Worm (Caenorhabditis elegans) whole organism, young adult: ENCODE measurements around the gene sel-13.

ENCODE experiments used
- B0035.1 ChIP-seq: sonication (generic microtip); optimal IDR thresholded peaks from 2 replicates; lab custom pipeline; 2016; ENCODE audit warnings: missing genetic modification characterization, mild to moderate bottlenecking, missing compliant biosample characterization, missing genotype, missing genetic modification reagents
- B0336.3 ChIP-seq: fragments of 200-800 bp; sonication (Bioruptor generic); IDR thresholded peaks from 2 replicates; pipeline ENCODE4 v1.3.6; 2022; ENCODE audit warnings: missing genetic modification characterization, missing compliant biosample characterization
- D2030.7 ChIP-seq: fragments of 200-800 bp; sonication (Bioruptor generic); IDR thresholded peaks from 2 replicates; pipeline ENCODE4 v1.3.6; 2022; ENCODE audit warnings: missing genetic modification reagents, missing genetic modification characterization, missing compliant biosample characterization
- F33H1.4 ChIP-seq: fragments of 200-800 bp; sonication (Bioruptor generic); IDR thresholded peaks from 2 replicates; pipeline ENCODE4 v1.3.6; 2022; ENCODE audit warnings: missing genetic modification reagents, missing genetic modification characterization, missing compliant biosample characterization
- F52B5.7 ChIP-seq: sonication (generic microtip); optimal IDR thresholded peaks from 2 replicates; lab custom pipeline; 2016; ENCODE audit warnings: mild to moderate bottlenecking, missing genetic modification characterization, missing compliant biosample characterization
- F57A8.1 ChIP-seq: fragments of 200-800 bp; sonication (Bioruptor generic); optimal IDR thresholded peaks from 2 replicates; lab custom pipeline; 2018; ENCODE audit warnings: mild to moderate bottlenecking, missing genetic modification characterization, moderate library complexity, missing compliant biosample characterization
- K12H6.12 ChIP-seq: fragments of 200-800 bp; sonication (Bioruptor generic); optimal IDR thresholded peaks from 2 replicates; lab custom pipeline; 2018; ENCODE audit warnings: mild to moderate bottlenecking, missing genetic modification characterization, missing compliant biosample characterization
- Y53F4B.3 ChIP-seq: fragments of 200-800 bp; sonication (Bioruptor generic); IDR thresholded peaks from 2 replicates; pipeline ENCODE4 v1.3.6; 2022; ENCODE audit warnings: missing genetic modification reagents, missing genetic modification characterization, missing compliant biosample characterization
- Y56A3A.18 ChIP-seq: fragments of 200-800 bp; sonication (Bioruptor generic); IDR thresholded peaks from 2 replicates; pipeline ENCODE4 v1.3.6; 2022; ENCODE audit warnings: missing genetic modification reagents, missing genetic modification characterization, missing compliant biosample characterization
- ZK185.1 ChIP-seq: sonication (generic microtip); optimal IDR thresholded peaks from 2 replicates; lab custom pipeline; 2016; ENCODE audit warnings: mild to moderate bottlenecking, missing genetic modification characterization, missing compliant biosample characterization; ENCODE audit not compliant: poor library complexity, severe bottlenecking
- akir-1 ChIP-seq: fragments of 200-800 bp; sonication (Bioruptor generic); optimal IDR thresholded peaks from 2 replicates; lab custom pipeline; 2018; ENCODE audit warnings: mild to moderate bottlenecking, missing genetic modification characterization, moderate library complexity, missing compliant biosample characterization
- ama-1 ChIP-seq, 3 experiments: fragments of 150-350 bp in 1 of 3; sonication (generic microtip) in 2 of 3; optimal IDR thresholded peaks; 2 replicates each; lab custom pipeline; 2014 to 2018; ENCODE audit warnings: missing biosample characterization in 2 of 3, missing genetic modification characterization in 2 of 3, missing genetic modification reagents in 2 of 3
- aptf-2 ChIP-seq: fragments of 200-800 bp; sonication (Bioruptor generic); conservative IDR thresholded peaks from 2 replicates; pipeline ENCODE4 v1.3.6; 2022; ENCODE audit warnings: missing genetic modification reagents, missing genetic modification characterization, missing compliant biosample characterization
- ccch-3 ChIP-seq: fragments of 200-800 bp; sonication (Bioruptor generic); optimal IDR thresholded peaks from 2 replicates; lab custom pipeline; 2018; ENCODE audit warnings: mild to moderate bottlenecking, missing genetic modification characterization, missing compliant biosample characterization
- cebp-1 ChIP-seq, 2 experiments: fragments of 200-800 bp in 1 of 2; sonication (Bioruptor generic) in 1 of 2; sonication (generic microtip) in 1 of 2; IDR thresholded peaks in 1 of 2; optimal IDR thresholded peaks in 1 of 2; 2 replicates each; pipeline versions ENCODE4 v1.3.6 to Lab custom; 2017 to 2022; ENCODE audit warnings: missing compliant biosample characterization in 2 of 2, missing genetic modification characterization in 2 of 2, mild to moderate bottlenecking in 1 of 2, missing genetic modification reagents in 1 of 2, moderate library complexity in 1 of 2
- ceh-91 ChIP-seq: fragments of 200-800 bp; sonication (Bioruptor generic); IDR thresholded peaks from 2 replicates; pipeline ENCODE4 v1.3.6; 2022; ENCODE audit warnings: missing genetic modification reagents, missing genetic modification characterization, missing compliant biosample characterization
- chd-7 ChIP-seq: sonication (generic microtip); optimal IDR thresholded peaks from 2 replicates; lab custom pipeline; 2016; ENCODE audit warnings: mild to moderate bottlenecking, missing genetic modification characterization, moderate library complexity, missing compliant biosample characterization
- egrh-3 ChIP-seq: fragments of 200-800 bp; sonication (Bioruptor generic); IDR thresholded peaks from 2 replicates; pipeline ENCODE4 v1.3.6; 2022; ENCODE audit warnings: missing genetic modification reagents, missing genetic modification characterization, missing compliant biosample characterization
- fkh-3 ChIP-seq: sonication (generic microtip); optimal IDR thresholded peaks from 2 replicates; lab custom pipeline; 2016; ENCODE audit warnings: mild to moderate bottlenecking, missing genetic modification characterization, missing compliant biosample characterization
- gei-17 ChIP-seq: fragments of 200-800 bp; sonication (Bioruptor generic); optimal IDR thresholded peaks from 2 replicates; lab custom pipeline; 2018; ENCODE audit warnings: mild to moderate bottlenecking, missing genetic modification characterization, missing compliant biosample characterization
- hmg-1.2 ChIP-seq: fragments of 200-800 bp; sonication (Bioruptor generic); IDR thresholded peaks from 2 replicates; pipeline ENCODE4 v1.3.6; 2022; ENCODE audit warnings: missing genetic modification reagents, missing genetic modification characterization, missing compliant biosample characterization
- hmg-20 ChIP-seq: fragments of 200-800 bp; sonication (Bioruptor generic); IDR thresholded peaks from 2 replicates; pipeline ENCODE4 v1.3.6; 2022; ENCODE audit warnings: missing genetic modification reagents, missing genetic modification characterization, missing compliant biosample characterization
- hrde-1 ChIP-seq: sonication (generic microtip); optimal IDR thresholded peaks from 2 replicates; lab custom pipeline; 2016; ENCODE audit warnings: missing genetic modification characterization, mild to moderate bottlenecking, missing compliant biosample characterization, moderate library complexity, missing genotype, missing genetic modification reagents, borderline replicate concordance
- lag-1 ChIP-seq: fragments of 200-800 bp; sonication (Bioruptor generic); IDR thresholded peaks from 2 replicates; pipeline ENCODE4 v1.3.6; 2022; ENCODE audit warnings: missing genetic modification reagents, missing genetic modification characterization, missing compliant biosample characterization
- let-526 ChIP-seq: fragments of 200-800 bp; sonication (Bioruptor generic); IDR thresholded peaks from 2 replicates; pipeline ENCODE4 v1.3.6; 2022; ENCODE audit warnings: missing genetic modification reagents, missing genetic modification characterization, missing compliant biosample characterization
- lin-35 ChIP-seq, 3 experiments: fragments of 150-350 bp in 2 of 3; sonication (generic microtip) in 1 of 3; optimal IDR thresholded peaks; 2 replicates each; lab custom pipeline; 2014 to 2018; ENCODE audit warnings: missing biosample characterization in 3 of 3, missing genetic modification characterization in 3 of 3, missing genetic modification reagents in 3 of 3
- lin-40 ChIP-seq: sonication (generic microtip); optimal IDR thresholded peaks from 2 replicates; lab custom pipeline; 2016; ENCODE audit warnings: missing genetic modification characterization, mild to moderate bottlenecking, missing compliant biosample characterization, missing genotype, missing genetic modification reagents
- lin-54 ChIP-seq: fragments of 200-800 bp; sonication (Bioruptor generic); optimal IDR thresholded peaks from 2 replicates; lab custom pipeline; 2018; ENCODE audit warnings: mild to moderate bottlenecking, missing genetic modification characterization, missing compliant biosample characterization
- lsl-1 ChIP-seq: fragments of 200-800 bp; sonication (Bioruptor generic); optimal IDR thresholded peaks from 2 replicates; lab custom pipeline; 2018; ENCODE audit warnings: mild to moderate bottlenecking, missing genetic modification characterization, moderate library complexity, missing compliant biosample characterization
- madf-3 ChIP-seq: fragments of 200-800 bp; sonication (Bioruptor generic); IDR thresholded peaks from 2 replicates; pipeline ENCODE4 v1.3.6; 2022; ENCODE audit warnings: missing genetic modification reagents, missing genetic modification characterization, missing compliant biosample characterization
- mxl-1 ChIP-seq: sonication (generic microtip); optimal IDR thresholded peaks from 2 replicates; lab custom pipeline; 2016; ENCODE audit warnings: missing genetic modification characterization, missing compliant biosample characterization
- nfya-1 ChIP-seq: sonication (generic microtip); optimal IDR thresholded peaks from 2 replicates; lab custom pipeline; 2017; ENCODE audit warnings: antibody characterized with exemption, missing compliant biosample characterization, missing genetic modification characterization, borderline replicate concordance; ENCODE audit not compliant: insufficient read depth
- nfyb-1 ChIP-seq: fragments of 200-800 bp; sonication (Bioruptor generic); IDR thresholded peaks from 2 replicates; pipeline ENCODE4 v1.3.6; 2022; ENCODE audit warnings: missing genetic modification reagents, missing genetic modification characterization, missing compliant biosample characterization
- nhr-120 ChIP-seq: fragments of 200-800 bp; sonication (Bioruptor generic); IDR thresholded peaks from 2 replicates; pipeline ENCODE4 v1.3.6; 2022; ENCODE audit warnings: missing genetic modification characterization, missing compliant biosample characterization
- pbrm-1 ChIP-seq: fragments of 200-800 bp; sonication (Bioruptor generic); IDR thresholded peaks from 2 replicates; pipeline ENCODE4 v1.3.6; 2022; ENCODE audit warnings: missing genetic modification reagents, missing genetic modification characterization, missing compliant biosample characterization
- rec-8 ChIP-seq, 2 experiments: sonication (generic microtip); optimal IDR thresholded peaks; 2 replicates each; lab custom pipeline; 2016; ENCODE audit warnings: mild to moderate bottlenecking in 2 of 2, missing genetic modification characterization in 2 of 2, missing genetic modification reagents in 2 of 2, missing genotype in 2 of 2, missing biosample characterization in 1 of 2, missing compliant biosample characterization in 1 of 2, moderate library complexity in 1 of 2
- rpc-1 ChIP-seq, 2 experiments: fragments of 150-350 bp in 1 of 2; sonication (generic microtip) in 1 of 2; optimal IDR thresholded peaks; 2 replicates each; lab custom pipeline; 2014 to 2018; ENCODE audit warnings: missing biosample characterization in 1 of 2, missing genetic modification characterization in 1 of 2, missing genetic modification reagents in 1 of 2, missing genotype in 1 of 2
- sdz-38 ChIP-seq: sonication (generic microtip); optimal IDR thresholded peaks from 2 replicates; lab custom pipeline; 2016; ENCODE audit warnings: missing genotype, missing genetic modification characterization, missing compliant biosample characterization
- sea-2 ChIP-seq: fragments of 200-800 bp; sonication (Bioruptor generic); IDR thresholded peaks from 2 replicates; pipeline ENCODE4 v1.3.6; 2022; ENCODE audit warnings: missing genetic modification characterization, missing compliant biosample characterization
- snpc-3.4 ChIP-seq: sonication (generic microtip); optimal IDR thresholded peaks from 2 replicates; lab custom pipeline; 2017; ENCODE audit warnings: missing genetic modification characterization, mild to moderate bottlenecking, missing compliant biosample characterization, antibody characterized with exemption, moderate library complexity, missing genotype, missing genetic modification reagents
- sptf-2 ChIP-seq: fragments of 200-800 bp; sonication (Bioruptor generic); optimal IDR thresholded peaks from 2 replicates; lab custom pipeline; 2018; ENCODE audit warnings: mild to moderate bottlenecking, missing genetic modification characterization, missing compliant biosample characterization
- unc-130 ChIP-seq: sonication (generic microtip); optimal IDR thresholded peaks from 2 replicates; lab custom pipeline; 2016; ENCODE audit warnings: missing genetic modification reagents, missing genetic modification characterization, missing compliant biosample characterization
- unc-62 ChIP-seq: fragments of 150-350 bp; optimal IDR thresholded peaks from 2 replicates; lab custom pipeline; 2014; ENCODE audit warnings: missing biosample characterization, missing genetic modification reagents, missing genetic modification characterization
- xnd-1 ChIP-seq: sonication (generic microtip); optimal IDR thresholded peaks from 2 replicates; lab custom pipeline; 2016; ENCODE audit warnings: missing genotype, missing genetic modification reagents, missing genetic modification characterization, missing compliant biosample characterization
- ztf-26 ChIP-seq: sonication (generic microtip); optimal IDR thresholded peaks from 2 replicates; lab custom pipeline; 2017; ENCODE audit warnings: missing genetic modification characterization, missing compliant biosample characterization

The sel-13 gene

ce11 chrIII:4649811-4650544 lies 50.0 kb downstream of the sel-13 start, which contains the start of gene ppm-2 (continued):
- no peak for TF ChIP-seq hmg-20 (GFP tag; lab: Robert Waterston, UW)
- TF ChIP-seq unc-130 (GFP tag; lab: Kevin White, UChicago), result no peak
- no peak for TF ChIP-seq fkh-3
- no peak for TF ChIP-seq ccch-3
- no peak for TF ChIP-seq akir-1 (GFP tag; lab: Kevin White, UChicago)
- no peak for TF ChIP-seq sptf-2
- TF ChIP-seq nfya-1 (tag; lab: Kevin White, UChicago), result no peak
- peak; percentile 97 for TF ChIP-seq F33H1.4 (GFP tag; lab: Robert Waterston, UW)
- TF ChIP-seq ceh-91 (GFP tag; lab: Robert Waterston, UW), result peak; percentile 87
- 0 out of 2 replicates have a peak, but pooled peaks have one; percentile 2 for TF ChIP-seq madf-3
- no peak for TF ChIP-seq F57A8.1 (GFP tag; lab: Kevin White, UChicago)
- TF ChIP-seq D2030.7, result peak; percentile 76
- no peak for TF ChIP-seq egrh-3
- peak; percentile 17; the same call in 1 of the 2 replicates for TF ChIP-seq hmg-1.2 (GFP tag; lab: Robert Waterston, UW)
- TF ChIP-seq lin-54 (GFP tag; lab: Kevin White, UChicago), result peak; percentile 1
- TF ChIP-seq lsl-1 (GFP tag; lab: Kevin White, UChicago), result peak; percentile 99
- TF ChIP-seq rpc-1 (optimal IDR thresholded peaks at IDR 0.05; lab: Kevin White, UChicago), result no peak
- TF ChIP-seq rpc-1 (tag; optimal IDR thresholded peaks at IDR 0.05; lab: Kevin White, UChicago), result no peak
- TF ChIP-seq cebp-1 (GFP tag; IDR thresholded peaks at IDR 0.05; lab: Robert Waterston, UW), result no peak
- no peak for TF ChIP-seq cebp-1 (tag; optimal IDR thresholded peaks at IDR 0.05; lab: Kevin White, UChicago)
- TF ChIP-seq sdz-38 (tag; lab: Kevin White, UChicago), result no peak
- TF ChIP-seq sea-2 (GFP tag; lab: Robert Waterston, UW), result no peak
- TF ChIP-seq ZK185.1 (tag; lab: Kevin White, UChicago), result no peak
- 0 out of 2 replicates have a peak, but pooled peaks have one; percentile 35 for TF ChIP-seq let-526 (GFP tag; lab: Robert Waterston, UW)
- no peak for TF ChIP-seq B0035.1 (tag; lab: Kevin White, UChicago)
- TF ChIP-seq xnd-1, result peak; percentile 97
- no peak for TF ChIP-seq gei-17 (GFP tag; lab: Kevin White, UChicago)
- no peak for TF ChIP-seq ama-1 (optimal IDR thresholded peaks at IDR 0.05; lab: Kevin White, UChicago)
- TF ChIP-seq ama-1 (GFP tag; optimal IDR thresholded peaks at IDR 0.05; lab: Kevin White, UChicago), result no peak
- no peak for TF ChIP-seq nfyb-1 (GFP tag; lab: Robert Waterston, UW)
- no peak for TF ChIP-seq chd-7 (tag; lab: Kevin White, UChicago)
- no peak for TF ChIP-seq lin-40
- no peak for TF ChIP-seq ztf-26
- TF ChIP-seq Y53F4B.3, result 0 out of 2 replicates have a peak, but pooled peaks have one; percentile 10
- TF ChIP-seq unc-62 (GFP tag; lab: Kevin White, UChicago), result no peak
- no peak for TF ChIP-seq mxl-1 (tag; lab: Kevin White, UChicago)
- 0 out of 2 replicates have a peak, but pooled peaks have one; percentile 59 for TF ChIP-seq aptf-2 (GFP tag; lab: Robert Waterston, UW)
- TF ChIP-seq F52B5.7, result no peak
- no peak for TF ChIP-seq pbrm-1 (GFP tag; lab: Robert Waterston, UW)
- no peak for TF ChIP-seq lin-35 (GFP tag; optimal IDR thresholded peaks at IDR 0.05; lab: Kevin White, UChicago)
- TF ChIP-seq Y56A3A.18, result no peak; the same call in 1 of the 2 replicates
- TF ChIP-seq K12H6.12 (tag; lab: Kevin White, UChicago), result no peak
- no peak for TF ChIP-seq B0336.3 (GFP tag; lab: Robert Waterston, UW)
- no peak for TF ChIP-seq nhr-120 (GFP tag; lab: Robert Waterston, UW)
- TF ChIP-seq rec-8 (tag; optimal IDR thresholded peaks at IDR 0.05; lab: Kevin White, UChicago), result no peak
- TF ChIP-seq snpc-3.4, result peak; percentile 53
- TF ChIP-seq hrde-1, result no peak
- no peak for TF ChIP-seq lag-1 (GFP tag; lab: Robert Waterston, UW)
